Comparison of ENCODE assay signal across 1 fruit fly cellular context in the genomic region with DNA sequence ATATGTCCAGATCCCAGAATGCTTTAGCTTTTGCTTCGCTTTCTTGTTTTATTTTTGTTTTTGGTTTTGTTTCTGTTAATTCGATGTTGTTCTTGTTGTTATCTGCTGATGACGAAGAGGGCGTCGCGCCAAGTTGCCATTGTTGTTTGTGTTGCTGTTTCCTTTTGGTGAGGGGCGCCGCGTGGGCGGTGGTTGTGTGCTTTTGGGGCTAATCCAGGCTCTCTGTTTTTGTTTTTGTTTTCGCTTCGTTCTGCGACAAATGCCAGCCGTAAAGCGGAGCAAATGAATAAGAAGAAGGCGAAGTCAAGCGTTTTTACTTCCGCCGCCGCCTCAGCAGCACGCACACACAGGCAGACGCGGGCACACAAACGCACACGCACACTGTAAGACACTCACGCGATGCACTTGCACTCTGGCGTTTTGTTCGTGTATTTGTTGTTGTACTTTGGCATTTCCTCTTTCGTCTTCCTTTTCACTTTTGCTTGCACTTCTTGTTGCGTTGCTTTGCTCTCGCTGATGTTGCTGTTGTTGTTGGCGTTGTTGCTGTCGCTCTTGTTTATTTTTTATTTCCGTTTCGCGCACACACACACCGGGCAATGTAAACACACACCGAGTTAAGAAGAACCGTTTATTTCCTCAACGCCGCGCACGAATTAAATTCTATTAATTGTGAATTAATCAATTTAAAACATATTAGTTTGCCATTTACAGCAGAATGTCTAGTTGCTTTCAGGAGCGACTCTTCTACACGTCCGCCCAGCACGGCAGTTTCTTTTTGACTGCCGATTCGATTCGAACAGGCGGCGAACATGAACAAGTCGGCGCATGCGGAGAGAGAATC.
A peak's percentile ranks its signal among the peaks of the same experiment; 100 is the strongest.
TF ChIP-seq lines count a peak whose summit lies in the region.

A gene (minus strand): TSS at position 786 of the 841 bp plus-strand sequence.

TF ChIP-seq in whole organism, embryonic, 481 proteins besides CTCF, POLR2A, EP300 and RAD21 (continued from another document and continues in another):
- TF ChIP-seq CG15011 (GFP tag; optimal IDR thresholded peaks at IDR 0.05; lab: Kevin White, UChicago) (peak; percentile 7), Bteb2 (GFP tag; optimal IDR thresholded peaks at IDR 0.05; lab: Kevin White, UChicago) (peak; percentile 11), CG34422 (GFP tag; IDR thresholded peaks at IDR 0.05; lab: Robert Waterston, UW) (peak; percentile 58; the same call in 1 of the 3 replicates), bigmax (GFP tag; optimal IDR thresholded peaks at IDR 0.05; lab: Kevin White, UChicago) (no peak), CG2875 (GFP tag; optimal IDR thresholded peaks at IDR 0.05; lab: Kevin White, UChicago) (no peak), CG11093 (GFP tag; IDR thresholded peaks at IDR 0.05; lab: Robert Waterston, UW) (no peak), MBD-R2 (GFP tag; IDR thresholded peaks at IDR 0.05; lab: Robert Waterston, UW) (no peak), en (GFP tag; optimal IDR thresholded peaks at IDR 0.05; lab: Kevin White, UChicago) (no peak), Dip2 (GFP tag; IDR thresholded peaks at IDR 0.05; lab: Robert Waterston, UW) (no peak), D19B (GFP tag; optimal IDR thresholded peaks at IDR 0.05; lab: Kevin White, UChicago) (no peak), sqz (GFP tag; optimal IDR thresholded peaks at IDR 0.05; lab: Kevin White, UChicago) (peak; percentile 53), danr (GFP tag; IDR thresholded peaks at IDR 0.05; lab: Robert Waterston, UW) (no peak), tx (GFP tag; optimal IDR thresholded peaks at IDR 0.05; lab: Kevin White, UChicago) (no peak), CG16815 (GFP tag; optimal IDR thresholded peaks at IDR 0.05; lab: Kevin White, UChicago) (no peak), tup (GFP tag; optimal IDR thresholded peaks at IDR 0.05; lab: Kevin White, UChicago) (no peak), dimm (GFP tag; IDR thresholded peaks at IDR 0.05; lab: Robert Waterston, UW) (no peak), CG5953 (GFP tag; IDR thresholded peaks at IDR 0.05; lab: Robert Waterston, UW) (no peak), CG10147 (GFP tag; optimal IDR thresholded peaks at IDR 0.05; lab: Kevin White, UChicago) (no peak), CG10543 (GFP tag; optimal IDR thresholded peaks at IDR 0.05; lab: Kevin White, UChicago) (peak; percentile 46), CG10209 (GFP tag; optimal IDR thresholded peaks at IDR 0.05; lab: Kevin White, UChicago) (no peak), Meics (GFP tag; optimal IDR thresholded peaks at IDR 0.05; lab: Kevin White, UChicago) (no peak), lmd (GFP tag; IDR thresholded peaks at IDR 0.05; lab: Robert Waterston, UW) (no peak), Lhr (GFP tag; optimal IDR thresholded peaks at IDR 0.05; lab: Kevin White, UChicago) (no peak), tap (tag; optimal IDR thresholded peaks at IDR 0.05; lab: Kevin White, UChicago) (peak; percentile 19), slp2 (GFP tag; optimal IDR thresholded peaks at IDR 0.05; lab: Kevin White, UChicago) (no peak), CG32767 (GFP tag; IDR thresholded peaks at IDR 0.05; lab: Robert Waterston, UW) (0 out of 2 replicates have a peak, but pooled peaks have one; percentile 34), abd-A (tag; optimal IDR thresholded peaks at IDR 0.05; lab: Kevin White, UChicago) (peak; percentile 57), CG15601 (tag; optimal IDR thresholded peaks at IDR 0.05; lab: Kevin White, UChicago) (peak; percentile 25), CG17359 (tag; optimal IDR thresholded peaks at IDR 0.05; lab: Kevin White, UChicago) (peak; percentile 35), GATAe (GFP tag; conservative IDR thresholded peaks at IDR 0.05; lab: Robert Waterston, UW) (no peak), ab (GFP tag; optimal IDR thresholded peaks at IDR 0.05; lab: Kevin White, UChicago) (no peak), aop (GFP tag; IDR thresholded peaks at IDR 0.05; lab: Robert Waterston, UW) (peak; percentile 91), tin (GFP tag; optimal IDR thresholded peaks at IDR 0.05; lab: Kevin White, UChicago) (no peak), CG2889 (GFP tag; IDR thresholded peaks at IDR 0.05; lab: Robert Waterston, UW) (no peak), CG14050 (GFP tag; IDR thresholded peaks at IDR 0.05; lab: Robert Waterston, UW) (no peak), C15 (GFP tag; IDR thresholded peaks at IDR 0.05; lab: Robert Waterston, UW) (no peak), cad (GFP tag; optimal IDR thresholded peaks at IDR 0.05; lab: Kevin White, UChicago) (no peak), CG9727 (GFP tag; optimal IDR thresholded peaks at IDR 0.05; lab: Kevin White, UChicago) (peak; percentile 27), CG13624 (GFP tag; optimal IDR thresholded peaks at IDR 0.05; lab: Kevin White, UChicago) (peak; percentile 15), zf30C (GFP tag; optimal IDR thresholded peaks at IDR 0.05; lab: Kevin White, UChicago) (peak; percentile 39), vvl (GFP tag; IDR thresholded peaks at IDR 0.05; lab: Robert Waterston, UW) (peak; percentile 48; the same call in 1 of the 2 replicates), CG13296 (GFP tag; optimal IDR thresholded peaks at IDR 0.05; lab: Kevin White, UChicago) (peak; percentile 48), h (optimal IDR thresholded peaks at IDR 0.05; lab: Kevin White, UChicago) (no peak), pum (GFP tag; optimal IDR thresholded peaks at IDR 0.05; lab: Kevin White, UChicago) (no peak), maf-S (GFP tag; optimal IDR thresholded peaks at IDR 0.05; lab: Kevin White, UChicago) (no peak), shn (GFP tag; optimal IDR thresholded peaks at IDR 0.05; lab: Kevin White, UChicago) (no peak), Xbp1 (GFP tag; optimal IDR thresholded peaks at IDR 0.05; lab: Kevin White, UChicago) (no peak), CG15479 (GFP tag; optimal IDR thresholded peaks at IDR 0.05; lab: Kevin White, UChicago) (peak; percentile 97), CG2129 (GFP tag; IDR thresholded peaks at IDR 0.05; lab: Robert Waterston, UW; ENCODE audit: partially characterized antibody) (no peak), bab2 (GFP tag; optimal IDR thresholded peaks at IDR 0.05; lab: Kevin White, UChicago) (no peak), CG31224 (GFP tag; IDR thresholded peaks at IDR 0.05; lab: Robert Waterston, UW) (no peak), schlank (tag; optimal IDR thresholded peaks at IDR 0.05; lab: Kevin White, UChicago) (no peak), CG10462 (GFP tag; optimal IDR thresholded peaks at IDR 0.05; lab: Kevin White, UChicago) (no peak), Dp (GFP tag; optimal IDR thresholded peaks at IDR 0.05; lab: Kevin White, UChicago) (no peak), chif (GFP tag; optimal IDR thresholded peaks at IDR 0.05; lab: Kevin White, UChicago) (no peak), gce (GFP tag; IDR thresholded peaks at IDR 0.05; lab: Robert Waterston, UW) (no peak), ash1 (GFP tag; optimal IDR thresholded peaks at IDR 0.05; lab: Kevin White, UChicago) (peak; percentile 71), sens (GFP tag; lab: Kevin White, UChicago) (peak; percentile 82), CG7271 (tag; optimal IDR thresholded peaks at IDR 0.05; lab: Kevin White, UChicago) (peak; percentile 24), pnt (GFP tag; optimal IDR thresholded peaks at IDR 0.05; lab: Kevin White, UChicago) (no peak), scrt (GFP tag; optimal IDR thresholded peaks at IDR 0.05; lab: Kevin White, UChicago) (peak; percentile 42), jumu (GFP tag; optimal IDR thresholded peaks at IDR 0.05; lab: Kevin White, UChicago) (no peak), Spps (tag; optimal IDR thresholded peaks at IDR 0.05; lab: Kevin White, UChicago) (peak; percentile 39), Tbp (GFP tag; optimal IDR thresholded peaks at IDR 0.05; lab: Kevin White, UChicago) (no peak), Elba2 (GFP tag; optimal IDR thresholded peaks at IDR 0.05; lab: Kevin White, UChicago) (peak; percentile 30), fd64A (GFP tag; optimal IDR thresholded peaks at IDR 0.05; lab: Kevin White, UChicago) (no peak), CG11456 (GFP tag; IDR thresholded peaks at IDR 0.05; lab: Robert Waterston, UW) (no peak), fd102C (GFP tag; optimal IDR thresholded peaks at IDR 0.05; lab: Kevin White, UChicago) (peak; percentile 77), mld (GFP tag; IDR thresholded peaks at IDR 0.05; lab: Robert Waterston, UW; ENCODE audit: partially characterized antibody) (no peak), sima (GFP tag; optimal IDR thresholded peaks at IDR 0.05; lab: Kevin White, UChicago) (no peak), CG12769 (tag; optimal IDR thresholded peaks at IDR 0.05; lab: Kevin White, UChicago) (peak; percentile 38), onecut (GFP tag; IDR thresholded peaks at IDR 0.05; lab: Robert Waterston, UW) (peak; percentile 35; the same call in 1 of the 2 replicates), Jarid2 (GFP tag; optimal IDR thresholded peaks at IDR 0.05; lab: Kevin White, UChicago) (peak; percentile 98), Dek (tag; optimal IDR thresholded peaks at IDR 0.05; lab: Kevin White, UChicago) (no peak), pzg (GFP tag; optimal IDR thresholded peaks at IDR 0.05; lab: Kevin White, UChicago) (no peak), tio (GFP tag; optimal IDR thresholded peaks at IDR 0.05; lab: Kevin White, UChicago) (no peak), unc-4 (GFP tag; IDR thresholded peaks at IDR 0.05; lab: Robert Waterston, UW; ENCODE audit: partially characterized antibody) (0 out of 2 replicates have a peak, but pooled peaks have one; percentile 27), CG7839 (tag; optimal IDR thresholded peaks at IDR 0.05; lab: Kevin White, UChicago) (peak; percentile 21), ATbp (GFP tag; optimal IDR thresholded peaks at IDR 0.05; lab: Kevin White, UChicago) (no peak), da (GFP tag; optimal IDR thresholded peaks at IDR 0.05; lab: Kevin White, UChicago) (no peak), Lim3 (GFP tag; IDR thresholded peaks at IDR 0.05; lab: Robert Waterston, UW) (no peak), CG3065 (GFP tag; optimal IDR thresholded peaks at IDR 0.05; lab: Kevin White, UChicago) (no peak), lab (GFP tag; optimal IDR thresholded peaks at IDR 0.05; lab: Kevin White, UChicago) (peak; percentile 52), emc (GFP tag; optimal IDR thresholded peaks at IDR 0.05; lab: Kevin White, UChicago) (no peak), CG2202 (tag; optimal IDR thresholded peaks at IDR 0.05; lab: Kevin White, UChicago) (peak; percentile 10), CG4282 (GFP tag; optimal IDR thresholded peaks at IDR 0.05; lab: Kevin White, UChicago) (no peak), Doc3 (GFP tag; IDR thresholded peaks at IDR 0.05; lab: Robert Waterston, UW; ENCODE audit: partially characterized antibody) (no peak), CG12942 (GFP tag; optimal IDR thresholded peaks at IDR 0.05; lab: Kevin White, UChicago) (no peak), CG30020 (tag; optimal IDR thresholded peaks at IDR 0.05; lab: Kevin White, UChicago) (no peak), Oaz (GFP tag; IDR thresholded peaks at IDR 0.05; lab: Robert Waterston, UW) (no peak), ems (GFP tag; optimal IDR thresholded peaks at IDR 0.05; lab: Kevin White, UChicago) (peak; percentile 7), Rx (GFP tag; IDR thresholded peaks at IDR 0.05; lab: Robert Waterston, UW) (no peak), CG3838 (GFP tag; optimal IDR thresholded peaks at IDR 0.05; lab: Kevin White, UChicago) (peak; percentile 39), CG7745 (tag; optimal IDR thresholded peaks at IDR 0.05; lab: Kevin White, UChicago) (peak; percentile 45), TFAM (GFP tag; optimal IDR thresholded peaks at IDR 0.05; lab: Kevin White, UChicago) (no peak), Optix (GFP tag; IDR thresholded peaks at IDR 0.05; lab: Robert Waterston, UW) (no peak), dan (GFP tag; IDR thresholded peaks at IDR 0.05; lab: Robert Waterston, UW) (no peak), Hr39 (optimal IDR thresholded peaks at IDR 0.05; lab: Kevin White, UChicago) (no peak), ro (GFP tag; IDR thresholded peaks at IDR 0.05; lab: Robert Waterston, UW) (no peak), CG9932 (GFP tag; IDR thresholded peaks at IDR 0.05; lab: Robert Waterston, UW) (no peak), D (optimal IDR thresholded peaks at IDR 0.05; lab: Kevin White, UChicago) (no peak), D (GFP tag; optimal IDR thresholded peaks at IDR 0.05; lab: Kevin White, UChicago) (peak; percentile 3), Awh (GFP tag; IDR thresholded peaks at IDR 0.05; lab: Robert Waterston, UW) (no peak), hb (GFP tag; IDR thresholded peaks at IDR 0.05; lab: Robert Waterston, UW; ENCODE audit: partially characterized antibody) (no peak), cas (GFP tag; IDR thresholded peaks at IDR 0.05; lab: Robert Waterston, UW) (no peak), CG8388 (GFP tag; optimal IDR thresholded peaks at IDR 0.05; lab: Kevin White, UChicago) (no peak), CG16779 (GFP tag; IDR thresholded peaks at IDR 0.05; lab: Robert Waterston, UW) (no peak), CG18262 (tag; optimal IDR thresholded peaks at IDR 0.05; lab: Kevin White, UChicago) (peak; percentile 24), usp (GFP tag; optimal IDR thresholded peaks at IDR 0.05; lab: Kevin White, UChicago) (no peak), nmo (GFP tag; optimal IDR thresholded peaks at IDR 0.05; lab: Kevin White, UChicago) (peak; percentile 6), p53 (GFP tag; optimal IDR thresholded peaks at IDR 0.05; lab: Kevin White, UChicago) (peak; percentile 98), Mrtf (GFP tag; IDR thresholded peaks at IDR 0.05; lab: Robert Waterston, UW) (no peak), CG3995 (GFP tag; optimal IDR thresholded peaks at IDR 0.05; lab: Kevin White, UChicago) (no peak), yki (optimal IDR thresholded peaks at IDR 0.05; lab: Kevin White, UChicago) (no peak), CG34376 (GFP tag; optimal IDR thresholded peaks at IDR 0.05; lab: Kevin White, UChicago) (peak; percentile 32), CG16813 (GFP tag; IDR thresholded peaks at IDR 0.05; lab: Robert Waterston, UW; ENCODE audit: partially characterized antibody) (no peak; the same call in 2 of the 3 replicates), pita (GFP tag; optimal IDR thresholded peaks at IDR 0.05; lab: Kevin White, UChicago) (no peak), nom (GFP tag; optimal IDR thresholded peaks at IDR 0.05; lab: Kevin White, UChicago) (peak; percentile 46), ERR (GFP tag; optimal IDR thresholded peaks at IDR 0.05; lab: Kevin White, UChicago) (no peak), E2f2 (GFP tag; IDR thresholded peaks at IDR 0.05; lab: Robert Waterston, UW) (no peak), disco-r (GFP tag; optimal IDR thresholded peaks at IDR 0.05; lab: Kevin White, UChicago) (no peak), ac (GFP tag; optimal IDR thresholded peaks at IDR 0.05; lab: Kevin White, UChicago) (peak; percentile 50), amos (GFP tag; IDR thresholded peaks at IDR 0.05; lab: Robert Waterston, UW; ENCODE audit: partially characterized antibody) (peak; percentile 32; the same call in 1 of the 2 replicates), CG8478 (optimal IDR thresholded peaks at IDR 0.05; lab: Kevin White, UChicago) (no peak), CG7372 (GFP tag; IDR thresholded peaks at IDR 0.05; lab: Robert Waterston, UW) (no peak), CG14710 (tag; optimal IDR thresholded peaks at IDR 0.05; lab: Kevin White, UChicago) (peak; percentile 15)
